Fruit fly (Drosophila melanogaster) whole organism, adult: ENCODE measurements around the gene Tbc1d22.

ENCODE experiments used
- CG11617 ChIP-seq: fragments of 200-800 bp; sonication (Bioruptor generic); optimal IDR thresholded peaks from 2 replicates; lab custom pipeline; 2017; ENCODE audit warnings: mild to moderate bottlenecking, missing biosample characterization, missing genetic modification reagents, missing genetic modification characterization
- CG12768 ChIP-seq: fragments of 200-800 bp; sonication (Bioruptor generic); optimal IDR thresholded peaks from 2 replicates; lab custom pipeline; 2017; ENCODE audit warnings: missing biosample characterization, missing genetic modification characterization, mild to moderate bottlenecking, moderate library complexity, missing genetic modification reagents
- CG14711 ChIP-seq: fragments of 200-800 bp; sonication (Bioruptor generic); optimal IDR thresholded peaks from 2 replicates; lab custom pipeline; 2018; ENCODE audit warnings: missing biosample characterization, mild to moderate bottlenecking, missing genetic modification characterization, moderate library complexity
- CG1620 ChIP-seq: fragments of 200-800 bp; sonication (Bioruptor generic); optimal IDR thresholded peaks from 2 replicates; lab custom pipeline; 2016; ENCODE audit warnings: missing biosample characterization, missing genetic modification characterization
- CG33017 ChIP-seq: fragments of 200-800 bp; sonication (Bioruptor generic); optimal IDR thresholded peaks from 2 replicates; lab custom pipeline; 2018; ENCODE audit warnings: missing biosample characterization, mild to moderate bottlenecking, missing genetic modification characterization, moderate library complexity
- CG5204 ChIP-seq: fragments of 200-800 bp; sonication (Bioruptor generic); optimal IDR thresholded peaks from 2 replicates; lab custom pipeline; 2016; ENCODE audit warnings: missing biosample characterization, missing genetic modification characterization
- CG7045 ChIP-seq: fragments of 200-800 bp; sonication (Bioruptor generic); optimal IDR thresholded peaks from 2 replicates; lab custom pipeline; 2017; ENCODE audit warnings: missing biosample characterization, mild to moderate bottlenecking, missing genetic modification characterization
- CG7101 ChIP-seq: fragments of 200-800 bp; sonication (Bioruptor generic); optimal IDR thresholded peaks from 2 replicates; lab custom pipeline; 2018; ENCODE audit warnings: missing biosample characterization, mild to moderate bottlenecking, missing genetic modification characterization, moderate library complexity
- Clk ChIP-seq: fragments of 200-800 bp; sonication (Bioruptor generic); optimal IDR thresholded peaks from 2 replicates; lab custom pipeline; 2017; ENCODE audit warnings: missing biosample characterization, missing genetic modification characterization
- Crg-1 ChIP-seq: fragments of 200-800 bp; sonication (Bioruptor generic); optimal IDR thresholded peaks from 2 replicates; lab custom pipeline; 2016; ENCODE audit warnings: missing biosample characterization, missing genetic modification characterization
- Hr96 ChIP-seq: fragments of 200-800 bp; sonication (Bioruptor generic); optimal IDR thresholded peaks from 2 replicates; lab custom pipeline; 2016; ENCODE audit warnings: missing biosample characterization, missing genetic modification characterization
- Mnt ChIP-seq: fragments of 200-800 bp; sonication (Bioruptor generic); optimal IDR thresholded peaks from 2 replicates; lab custom pipeline; 2016; ENCODE audit warnings: missing biosample characterization, mild to moderate bottlenecking, missing genetic modification characterization
- bab1 ChIP-seq: fragments of 200-800 bp; sonication (Bioruptor generic); optimal IDR thresholded peaks from 3 replicates; lab custom pipeline; 2019; ENCODE audit warnings: missing biosample characterization, mild to moderate bottlenecking, missing genetic modification characterization, moderate library complexity
- cic ChIP-seq: fragments of 200-800 bp; sonication (Bioruptor generic); optimal IDR thresholded peaks from 2 replicates; lab custom pipeline; 2017; ENCODE audit warnings: missing biosample characterization, mild to moderate bottlenecking, missing genetic modification characterization, moderate library complexity
- cnc ChIP-seq, 2 experiments: fragments of >200 bp; optimal IDR thresholded peaks; 2 replicates each; lab custom pipeline; 2017
- kay ChIP-seq: fragments of 200-800 bp; sonication (Bioruptor generic); peaks from one replicate; lab custom pipeline; 2016; ENCODE audit warnings: missing biosample characterization, missing genetic modification characterization, borderline replicate concordance
- ovo ChIP-seq: fragments of 200-800 bp; sonication (Bioruptor generic); optimal IDR thresholded peaks from 2 replicates; lab custom pipeline; 2016; ENCODE audit warnings: missing biosample characterization, missing genetic modification characterization
- pad ChIP-seq: fragments of 200-800 bp; sonication (Bioruptor generic); optimal IDR thresholded peaks from 3 replicates; lab custom pipeline; 2017; ENCODE audit warnings: missing biosample characterization, missing genetic modification characterization, mild to moderate bottlenecking, moderate library complexity, missing genetic modification reagents
- tj ChIP-seq: fragments of 200-800 bp; sonication (Bioruptor generic); optimal IDR thresholded peaks from 3 replicates; lab custom pipeline; 2017; ENCODE audit warnings: missing biosample characterization, mild to moderate bottlenecking, missing genetic modification characterization, moderate library complexity
- toe ChIP-seq: fragments of 200-800 bp; sonication (Bioruptor generic); optimal IDR thresholded peaks from 2 replicates; lab custom pipeline; 2016; ENCODE audit warnings: missing biosample characterization, missing genetic modification characterization

The Tbc1d22 gene

DNA sequence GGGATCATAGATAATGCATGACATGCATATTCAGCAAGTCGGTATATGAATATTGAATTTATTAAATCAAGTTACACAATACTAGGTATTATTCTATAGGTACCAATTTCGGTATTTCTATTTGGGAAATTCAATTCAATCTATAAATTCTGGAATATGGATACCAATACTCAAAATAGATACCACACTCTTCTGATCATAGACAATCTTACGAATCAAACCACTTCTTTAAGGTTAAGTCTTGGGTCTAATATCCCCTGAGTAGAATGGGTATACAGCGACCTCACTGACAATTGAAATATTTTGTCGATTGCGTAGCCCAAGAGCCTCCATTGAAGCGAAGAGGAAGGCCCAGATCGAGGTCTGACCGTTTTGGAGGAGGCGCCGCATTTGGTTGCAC lies 9.2 kb upstream of the Tbc1d22 start:
- TF ChIP-seq cnc (optimal IDR thresholded peaks at IDR 0.05; lab: Kevin White, UChicago), result no peak

dm6 chr3R:21094292-21094691 lies 7.7 kb upstream of the Tbc1d22 start:
- TF ChIP-seq kay (GFP tag; lab: Kevin White, UChicago) (no peak), toe (GFP tag; lab: Kevin White, UChicago) (no peak), bab1 (no peak)

dm6 chr3R:21096532-21097143 lies 5.4 kb upstream of the Tbc1d22 start:
- TF ChIP-seq CG1620 (no peak), CG33017 (tag; lab: Kevin White, UChicago) (no peak), Mnt (GFP tag; lab: Kevin White, UChicago) (no peak), Hr96 (GFP tag; lab: Kevin White, UChicago) (no peak), Crg-1 (GFP tag; lab: Kevin White, UChicago) (no peak), CG11617 (GFP tag; lab: Kevin White, UChicago) (no peak), tj (no peak), pad (no peak), toe (GFP tag; lab: Kevin White, UChicago) (no peak), Clk (GFP tag; lab: Kevin White, UChicago) (no peak), CG7101 (tag; lab: Kevin White, UChicago) (no peak), cnc (optimal IDR thresholded peaks at IDR 0.05; lab: Kevin White, UChicago) (no peak), CG7045 (GFP tag; lab: Kevin White, UChicago) (no peak), cic (GFP tag; lab: Kevin White, UChicago) (no peak), kay (GFP tag; lab: Kevin White, UChicago) (no peak), CG5204 (GFP tag; lab: Kevin White, UChicago) (no peak), CG14711 (tag; lab: Kevin White, UChicago) (no peak), ovo (GFP tag; lab: Kevin White, UChicago) (no peak), CG12768 (GFP tag; lab: Kevin White, UChicago) (no peak)

- TF ChIP-seq CG5204 (GFP tag; lab: Kevin White, UChicago) (no peak), Hr96 (GFP tag; lab: Kevin White, UChicago) (no peak), CG11617 (GFP tag; lab: Kevin White, UChicago) (no peak), Clk (GFP tag; lab: Kevin White, UChicago) (no peak), ovo (GFP tag; lab: Kevin White, UChicago) (no peak), toe (GFP tag; lab: Kevin White, UChicago) (no peak), CG12768 (GFP tag; lab: Kevin White, UChicago) (no peak), CG1620 (no peak), pad (no peak)
Observed at dm6 chr3R:21097160-21097559, 4.8 kb upstream of the Tbc1d22 start.

DNA sequence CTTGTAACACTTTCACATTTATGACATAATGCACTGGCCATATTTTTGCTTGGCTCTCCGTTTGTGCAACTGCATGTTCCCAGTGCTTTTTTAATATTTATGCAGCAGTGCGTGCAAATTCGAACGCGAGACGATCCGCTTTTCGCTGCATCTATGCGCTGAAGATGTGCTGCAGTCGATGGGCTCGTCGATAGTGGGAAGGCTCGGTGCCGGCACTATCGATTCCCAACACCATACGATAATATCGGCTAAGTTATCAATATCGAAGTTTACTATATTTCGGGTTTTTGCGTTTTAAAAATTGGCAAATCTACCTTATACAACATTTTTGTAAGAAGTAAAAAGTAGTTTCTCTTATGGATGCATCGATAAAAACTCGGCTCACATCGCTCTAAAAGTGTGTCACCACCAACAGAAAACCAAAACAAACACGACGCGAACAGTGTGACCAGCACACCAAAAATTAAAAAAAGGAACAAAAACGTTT lies 4.3 kb upstream of the Tbc1d22 start, which contains the start of gene RhoGAP93B:
TSS of gene RhoGAP93B (minus strand) at position 197 of the 487 bp plus-strand sequence.
- TF ChIP-seq Hr96 (GFP tag; lab: Kevin White, UChicago), result no peak
- peak; percentile 79 for TF ChIP-seq ovo (GFP tag; lab: Kevin White, UChicago)
- TF ChIP-seq CG7045 (GFP tag; lab: Kevin White, UChicago), result peak; percentile 90
- TF ChIP-seq cnc (optimal IDR thresholded peaks at IDR 0.05; lab: Kevin White, UChicago), result no peak
- TF ChIP-seq Crg-1 (GFP tag; lab: Kevin White, UChicago), result peak; percentile 74
- TF ChIP-seq CG12768 (GFP tag; lab: Kevin White, UChicago), result peak; percentile 92
- peak; percentile 85 for TF ChIP-seq CG1620
- TF ChIP-seq Clk (GFP tag; lab: Kevin White, UChicago), result peak; percentile 91
- peak; percentile 12 for TF ChIP-seq CG33017 (tag; lab: Kevin White, UChicago)
- TF ChIP-seq pad, result peak; percentile 75
- peak; percentile 95 for TF ChIP-seq toe (GFP tag; lab: Kevin White, UChicago)
- peak; percentile 82 for TF ChIP-seq CG14711 (tag; lab: Kevin White, UChicago)
- peak; percentile 92 for TF ChIP-seq CG11617 (GFP tag; lab: Kevin White, UChicago)
- peak; percentile 86 for TF ChIP-seq CG7101 (tag; lab: Kevin White, UChicago)
- TF ChIP-seq CG5204 (GFP tag; lab: Kevin White, UChicago), result no peak
- TF ChIP-seq bab1, result peak; percentile 94
- TF ChIP-seq Mnt (GFP tag; lab: Kevin White, UChicago), result peak; percentile 85
- peak; percentile 78 for TF ChIP-seq cic (GFP tag; lab: Kevin White, UChicago)
- TF ChIP-seq kay (GFP tag; lab: Kevin White, UChicago), result no peak
- peak; percentile 81 for TF ChIP-seq tj

DNA sequence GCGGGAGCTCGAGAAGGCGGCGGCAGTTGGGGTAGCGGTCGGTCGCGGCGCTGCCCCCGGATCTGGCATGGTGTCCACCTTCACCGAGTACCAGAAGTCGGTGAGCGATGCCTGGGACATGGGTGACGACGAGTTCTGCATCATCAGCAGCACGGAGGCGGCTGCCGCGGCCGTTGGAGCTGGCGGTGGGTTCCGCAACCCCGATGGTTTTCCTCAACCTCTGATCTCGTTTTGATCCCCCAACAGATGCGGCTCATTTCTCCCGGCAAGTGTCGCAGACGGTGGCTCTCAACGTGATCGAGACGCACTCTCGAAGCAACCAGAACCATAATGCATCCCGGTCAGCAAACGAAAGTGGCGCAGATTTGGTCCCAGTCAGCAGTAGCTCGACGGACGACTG lies 478 bp downstream of the Tbc1d22 start:
- TF ChIP-seq Mnt (GFP tag; lab: Kevin White, UChicago) (no peak), CG7101 (tag; lab: Kevin White, UChicago) (no peak), CG1620 (no peak), ovo (GFP tag; lab: Kevin White, UChicago) (no peak), CG11617 (GFP tag; lab: Kevin White, UChicago) (no peak), bab1 (no peak), Hr96 (GFP tag; lab: Kevin White, UChicago) (no peak), cic (GFP tag; lab: Kevin White, UChicago) (no peak), CG7045 (GFP tag; lab: Kevin White, UChicago) (no peak), CG5204 (GFP tag; lab: Kevin White, UChicago) (no peak), CG12768 (GFP tag; lab: Kevin White, UChicago) (no peak), toe (GFP tag; lab: Kevin White, UChicago) (no peak), CG33017 (tag; lab: Kevin White, UChicago) (no peak), kay (GFP tag; lab: Kevin White, UChicago) (no peak), CG14711 (tag; lab: Kevin White, UChicago) (no peak), Clk (GFP tag; lab: Kevin White, UChicago) (no peak), tj (no peak), pad (no peak), Crg-1 (GFP tag; lab: Kevin White, UChicago) (no peak)
